Fruit fly (Drosophila melanogaster) whole organism, embryonic: Measurements from ENCODE around the gene CG13917.
A peak's percentile ranks its signal among the peaks of the same experiment; 100 is the strongest.

ENCODE experiments used
- BtbVII ChIP-seq: fragments of 200-800 bp; sonication (Bioruptor generic); optimal IDR thresholded peaks from 3 replicates; lab custom pipeline; 2017; ENCODE audit warnings: missing biosample characterization, mild to moderate bottlenecking, missing genetic modification characterization
- C15 ChIP-seq: fragments of 200-800 bp; sonication (Bioruptor generic); IDR thresholded peaks from 3 replicates; pipeline ENCODE4 v1.3.6; 2022; ENCODE audit warnings: missing biosample characterization, missing genetic modification characterization
- CG10209 ChIP-seq: fragments of 200-800 bp; sonication (Bioruptor generic); optimal IDR thresholded peaks from 3 replicates; lab custom pipeline; 2017; ENCODE audit warnings: missing biosample characterization, mild to moderate bottlenecking, missing genetic modification characterization, missing genetic modification reagents
- CG13624 ChIP-seq: fragments of 200-800 bp; sonication (Bioruptor generic); optimal IDR thresholded peaks from 2 replicates; lab custom pipeline; 2016; ENCODE audit warnings: missing biosample characterization, missing genetic modification characterization
- CG14014 ChIP-seq: fragments of 200-800 bp; sonication (Bioruptor generic); IDR thresholded peaks from 2 replicates; pipeline ENCODE4 v1.3.6; 2022; ENCODE audit warnings: missing biosample characterization, missing genetic modification characterization
- CG15073 ChIP-seq: fragments of 200-800 bp; sonication (Bioruptor generic); optimal IDR thresholded peaks from 2 replicates; lab custom pipeline; 2016; ENCODE audit warnings: missing biosample characterization, missing genetic modification characterization
- CG15601 ChIP-seq: fragments of 200-800 bp; sonication (Bioruptor generic); optimal IDR thresholded peaks from 3 replicates; lab custom pipeline; 2019; ENCODE audit warnings: missing biosample characterization, mild to moderate bottlenecking, missing genetic modification characterization, moderate library complexity
- CG16779 ChIP-seq: fragments of 200-800 bp; sonication (Bioruptor generic); IDR thresholded peaks from 2 replicates; pipeline ENCODE4 v1.3.6; 2022; ENCODE audit warnings: missing biosample characterization, missing genetic modification characterization
- CG16863 ChIP-seq: fragments of 200-800 bp; sonication (Bioruptor generic); optimal IDR thresholded peaks from 3 replicates; lab custom pipeline; 2016; ENCODE audit warnings: missing biosample characterization, missing genetic modification characterization
- CG18011 ChIP-seq: fragments of 200-800 bp; sonication (Bioruptor generic); optimal IDR thresholded peaks from 2 replicates; lab custom pipeline; 2017; ENCODE audit warnings: missing biosample characterization, missing genetic modification characterization, mild to moderate bottlenecking, moderate library complexity, missing genotype
- CG2199 ChIP-seq: fragments of 200-800 bp; sonication (Bioruptor generic); IDR thresholded peaks from 3 replicates; pipeline ENCODE4 v1.3.6; 2022; ENCODE audit warnings: missing biosample characterization, missing genetic modification characterization
- CG33557 ChIP-seq: fragments of 200-800 bp; sonication (Bioruptor generic); optimal IDR thresholded peaks from 2 replicates; lab custom pipeline; 2019; ENCODE audit warnings: missing biosample characterization, mild to moderate bottlenecking, missing genetic modification characterization, moderate library complexity
- CG3726 ChIP-seq: fragments of 200-800 bp; sonication (Bioruptor generic); IDR thresholded peaks from 3 replicates; pipeline ENCODE4, ENCODE4 v1.3.6; 2022; ENCODE audit warnings: missing biosample characterization, missing genetic modification characterization
- CG4854 ChIP-seq: fragments of 200-800 bp; sonication (Bioruptor generic); optimal IDR thresholded peaks from 2 replicates; lab custom pipeline; 2016; ENCODE audit warnings: missing biosample characterization, missing genetic modification characterization, inconsistent platforms
- CG5245 ChIP-seq: fragments of 200-800 bp; sonication (Bioruptor generic); optimal IDR thresholded peaks from 3 replicates; lab custom pipeline; 2016; ENCODE audit warnings: missing biosample characterization, missing genetic modification characterization
- CG6813 ChIP-seq: fragments of 200-800 bp; sonication (Bioruptor generic); optimal IDR thresholded peaks from 2 replicates; lab custom pipeline; 2017; ENCODE audit warnings: missing biosample characterization, missing genetic modification characterization, mild to moderate bottlenecking, moderate library complexity, missing genetic modification reagents
- CG7357 ChIP-seq: fragments of 200-800 bp; sonication (Bioruptor generic); IDR thresholded peaks from 3 replicates; pipeline ENCODE4 v1.3.6; 2022; ENCODE audit warnings: missing biosample characterization, missing genetic modification characterization
- CG7839 ChIP-seq: fragments of 200-800 bp; sonication (Bioruptor generic); optimal IDR thresholded peaks from 3 replicates; lab custom pipeline; 2018; ENCODE audit warnings: missing biosample characterization, mild to moderate bottlenecking, missing genetic modification characterization, moderate library complexity
- CG8388 ChIP-seq: fragments of 200-800 bp; sonication (Bioruptor generic); optimal IDR thresholded peaks from 2 replicates; lab custom pipeline; 2019; ENCODE audit warnings: missing biosample characterization, mild to moderate bottlenecking, missing genetic modification characterization, moderate library complexity
- CTCF ChIP-seq: fragments of 200-800 bp; sonication (Bioruptor generic); optimal IDR thresholded peaks from 2 replicates; lab custom pipeline; 2017; ENCODE audit warnings: missing biosample characterization, mild to moderate bottlenecking, missing genetic modification characterization, moderate library complexity
- Chrac-16 ChIP-seq: fragments of 200-800 bp; sonication (Bioruptor generic); optimal IDR thresholded peaks from 3 replicates; lab custom pipeline; 2016; ENCODE audit warnings: missing biosample characterization, missing genetic modification characterization
- CoRest ChIP-seq: fragments of 200-800 bp; sonication (Bioruptor generic); optimal IDR thresholded peaks from 3 replicates; lab custom pipeline; 2018; ENCODE audit warnings: missing biosample characterization, mild to moderate bottlenecking, missing genetic modification characterization, moderate library complexity
- Drgx ChIP-seq: fragments of 200-800 bp; sonication (Bioruptor generic); IDR thresholded peaks from 2 replicates; pipeline ENCODE4 v1.3.6; 2022; ENCODE audit warnings: missing biosample characterization, missing genetic modification characterization
- Eip74EF ChIP-seq, 2 experiments: fragments of 200-800 bp in 1 of 2; fragments of >200 bp in 1 of 2; sonication (Bioruptor generic) in 1 of 2; optimal IDR thresholded peaks; 2 replicates each; lab custom pipeline; 2017 to 2019; ENCODE audit warnings: missing biosample characterization in 2 of 2, missing genetic modification characterization in 2 of 2, mild to moderate bottlenecking in 1 of 2, moderate library complexity in 1 of 2
- Fer3 ChIP-seq: fragments of 200-800 bp; sonication (Bioruptor generic); optimal IDR thresholded peaks from 2 replicates; lab custom pipeline; 2018; ENCODE audit warnings: missing biosample characterization, mild to moderate bottlenecking, missing genetic modification characterization, moderate library complexity
- Gsc ChIP-seq: fragments of 200-800 bp; sonication (Bioruptor generic); IDR thresholded peaks from 2 replicates; pipeline ENCODE4 v1.3.6; 2022; ENCODE audit warnings: missing biosample characterization, missing genetic modification characterization
- H2.0 ChIP-seq: fragments of 200-800 bp; sonication (Bioruptor generic); IDR thresholded peaks from 2 replicates; pipeline ENCODE4 v1.3.6; 2022; ENCODE audit warnings: missing biosample characterization, missing genetic modification characterization
- Hand ChIP-seq: fragments of 200-800 bp; sonication (Bioruptor generic); optimal IDR thresholded peaks from 2 replicates; lab custom pipeline; 2017; ENCODE audit warnings: mild to moderate bottlenecking, missing biosample characterization, missing genetic modification reagents, missing genetic modification characterization
- Hr51 ChIP-seq, 2 experiments: fragments of 200-800 bp; sonication (Bioruptor generic); optimal IDR thresholded peaks; 2 replicates in 1 of 2; 3 replicates in 1 of 2; lab custom pipeline; 2016 to 2018; ENCODE audit warnings: missing biosample characterization in 2 of 2, missing genetic modification characterization in 2 of 2, mild to moderate bottlenecking in 1 of 2, moderate library complexity in 1 of 2
- NC2α ChIP-seq: fragments of 200-800 bp; sonication (Bioruptor generic); optimal IDR thresholded peaks from 2 replicates; lab custom pipeline; 2016; ENCODE audit warnings: missing biosample characterization, missing genetic modification characterization
- Sin3A ChIP-seq: fragments of >200 bp; optimal IDR thresholded peaks from 2 replicates; lab custom pipeline; 2018
- chinmo ChIP-seq: fragments of 200-800 bp; sonication (Bioruptor generic); IDR thresholded peaks from 4 replicates; pipeline ENCODE4 v1.3.6; 2022; ENCODE audit warnings: missing biosample characterization, missing genetic modification characterization; ENCODE audit not compliant: partially characterized antibody
- danr ChIP-seq: fragments of 200-800 bp; sonication (Bioruptor generic); IDR thresholded peaks from 2 replicates; pipeline ENCODE4 v1.3.6; 2022; ENCODE audit warnings: missing biosample characterization, missing genetic modification characterization
- dati ChIP-seq: fragments of 200-800 bp; sonication (Bioruptor generic); IDR thresholded peaks from 2 replicates; pipeline ENCODE4 v1.3.6; 2022; ENCODE audit warnings: missing biosample characterization, missing genetic modification characterization
- dpn ChIP-seq, 2 experiments: fragments of 200-800 bp; sonication (Bioruptor generic); optimal IDR thresholded peaks; 3 replicates each; lab custom pipeline; 2016; ENCODE audit warnings: missing biosample characterization in 2 of 2, missing genetic modification characterization in 2 of 2
- jigr1 ChIP-seq: fragments of 200-800 bp; sonication (Bioruptor generic); IDR thresholded peaks from 3 replicates; pipeline ENCODE4 v1.3.6; 2022; ENCODE audit warnings: missing biosample characterization, missing genetic modification characterization
- ken ChIP-seq: fragments of 200-800 bp; sonication (Bioruptor generic); IDR thresholded peaks from 3 replicates; pipeline ENCODE4 v1.3.6; 2022; ENCODE audit warnings: missing biosample characterization, missing genetic modification characterization
- lilli ChIP-seq: fragments of 200-800 bp; sonication (Bioruptor generic); optimal IDR thresholded peaks from 3 replicates; lab custom pipeline; 2016; ENCODE audit warnings: missing biosample characterization, missing genetic modification characterization
- maf-S ChIP-seq: fragments of 200-800 bp; sonication (Bioruptor generic); optimal IDR thresholded peaks from 2 replicates; lab custom pipeline; 2016; ENCODE audit warnings: missing biosample characterization, missing genetic modification characterization
- nom ChIP-seq: fragments of 200-800 bp; sonication (Bioruptor generic); optimal IDR thresholded peaks from 2 replicates; lab custom pipeline; 2017; ENCODE audit warnings: missing biosample characterization, missing genetic modification characterization, mild to moderate bottlenecking, moderate library complexity, missing genetic modification reagents
- pfk ChIP-seq: fragments of 200-800 bp; sonication (Bioruptor generic); optimal IDR thresholded peaks from 2 replicates; lab custom pipeline; 2018; ENCODE audit warnings: missing biosample characterization, mild to moderate bottlenecking, missing genetic modification characterization, moderate library complexity
- pita ChIP-seq: fragments of 200-800 bp; sonication (Bioruptor generic); optimal IDR thresholded peaks from 2 replicates; lab custom pipeline; 2017; ENCODE audit warnings: missing biosample characterization, mild to moderate bottlenecking, missing genetic modification characterization
- run ChIP-seq: fragments of 200-800 bp; sonication (Bioruptor generic); optimal IDR thresholded peaks from 3 replicates; lab custom pipeline; 2018; ENCODE audit warnings: missing biosample characterization, mild to moderate bottlenecking, missing genetic modification characterization
- sens ChIP-seq: fragments of 200-800 bp; sonication (Bioruptor generic); peaks from one replicate; lab custom pipeline; 2016; ENCODE audit warnings: missing biosample characterization, missing genetic modification characterization
- sr ChIP-seq: fragments of 200-800 bp; sonication (Bioruptor generic); IDR thresholded peaks from 3 replicates; pipeline ENCODE4 v1.3.6; 2022; ENCODE audit warnings: missing biosample characterization, missing genetic modification characterization
- stc ChIP-seq: fragments of 200-800 bp; sonication (Bioruptor generic); IDR thresholded peaks from 2 replicates; pipeline ENCODE4 v1.3.6; 2022; ENCODE audit warnings: missing biosample characterization, missing genetic modification characterization
- toy ChIP-seq: fragments of 200-800 bp; sonication (Bioruptor generic); IDR thresholded peaks from 2 replicates; pipeline ENCODE4 v1.3.6; 2022; ENCODE audit warnings: missing biosample characterization, missing genetic modification characterization
- vvl ChIP-seq: fragments of 200-800 bp; sonication (Bioruptor generic); IDR thresholded peaks from 2 replicates; pipeline ENCODE4 v1.3.6; 2022; ENCODE audit warnings: missing biosample characterization, missing genetic modification characterization
- wdn ChIP-seq: fragments of 200-800 bp; sonication (Bioruptor generic); IDR thresholded peaks from 2 replicates; pipeline ENCODE4 v1.3.6; 2022; ENCODE audit warnings: missing biosample characterization, missing genetic modification characterization

CG13917 gene

dm6 chr3L:1536487-1537337 lies 39.8 kb upstream of the CG13917 start, which contains the start of the genes CG12091 and pns (continued):
- TF ChIP-seq danr (no peak), CG6813 (GFP tag; lab: Kevin White, UChicago) (peak; percentile 31), C15 (GFP tag; lab: Robert Waterston, UW) (no peak), CG33557 (peak; percentile 55), CG7839 (tag; lab: Kevin White, UChicago) (peak; percentile 74), NC2α (GFP tag; lab: Kevin White, UChicago) (peak; percentile 0), ken (GFP tag; lab: Robert Waterston, UW) (0 out of 3 replicates have a peak, but pooled peaks have one; percentile 31), Drgx (no peak), pfk (GFP tag; lab: Kevin White, UChicago) (peak; percentile 11), Hr51 (GFP tag; optimal IDR thresholded peaks at IDR 0.05; lab: Kevin White, UChicago) (peak; percentile 69), Chrac-16 (GFP tag; lab: Kevin White, UChicago) (peak; percentile 64), jigr1 (GFP tag; lab: Robert Waterston, UW) (no peak), sr (GFP tag; lab: Robert Waterston, UW) (no peak), lilli (peak; percentile 77), CG5245 (peak; percentile 70), dpn (GFP tag; optimal IDR thresholded peaks at IDR 0.05; lab: Kevin White, UChicago) (peak; percentile 70 to 74), vvl (peak; percentile 59), CG7357 (GFP tag; lab: Robert Waterston, UW) (no peak), CG3726 (GFP tag; lab: Robert Waterston, UW) (no peak), pita (no peak), Sin3A (lab: Kevin White, UChicago) (peak; percentile 79), dati (GFP tag; lab: Robert Waterston, UW) (peak; percentile 22; the same call in 1 of the 2 replicates), CG16863 (GFP tag; lab: Kevin White, UChicago) (peak; percentile 54), CG15073 (GFP tag; lab: Kevin White, UChicago) (no peak), Fer3 (tag; lab: Kevin White, UChicago) (peak; percentile 56), CG10209 (peak; percentile 61), sens (GFP tag; lab: Kevin White, UChicago) (peak; percentile 97), CG2199 (GFP tag; lab: Robert Waterston, UW) (no peak), CoRest (tag; lab: Kevin White, UChicago) (peak; percentile 77), CG16779 (no peak), chinmo (GFP tag; lab: Robert Waterston, UW) (0 out of 4 replicates have a peak, but pooled peaks have one; percentile 21), CG13624 (GFP tag; lab: Kevin White, UChicago) (peak; percentile 77), Hand (GFP tag; lab: Kevin White, UChicago) (peak; percentile 28), CTCF (GFP tag; lab: Kevin White, UChicago) (no peak), maf-S (GFP tag; lab: Kevin White, UChicago) (peak; percentile 20), CG8388 (GFP tag; lab: Kevin White, UChicago) (peak; percentile 42), Eip74EF (GFP tag; optimal IDR thresholded peaks at IDR 0.05; lab: Kevin White, UChicago) (peak in 1 of 2 experiments; percentile 16), CG15601 (tag; lab: Kevin White, UChicago) (peak; percentile 82), Gsc (no peak), CG14014 (peak; percentile 69), run (tag; lab: Kevin White, UChicago) (peak; percentile 62), stc (GFP tag; lab: Robert Waterston, UW) (0 out of 2 replicates have a peak, but pooled peaks have one; percentile 43), toy (GFP tag; lab: Robert Waterston, UW) (no peak), CG4854 (GFP tag; lab: Kevin White, UChicago) (peak; percentile 60), wdn (GFP tag; lab: Robert Waterston, UW) (0 out of 2 replicates have a peak, but pooled peaks have one; percentile 26), CG18011 (peak; percentile 49), nom (GFP tag; lab: Kevin White, UChicago) (peak; percentile 31), H2.0 (GFP tag; lab: Robert Waterston, UW) (peak; percentile 77), BtbVII (GFP tag; lab: Kevin White, UChicago) (peak; percentile 70)
